Worm (Caenorhabditis elegans) whole organism, late embryonic: ENCODE measurements around the gene spt-5.

ENCODE experiments used
- C38D4.7 ChIP-seq: fragments of 200-800 bp; sonication (Bioruptor generic); optimal IDR thresholded peaks from 2 replicates; lab custom pipeline; 2018; ENCODE audit warnings: mild to moderate bottlenecking, missing genetic modification characterization, moderate library complexity, missing compliant biosample characterization
- ama-1 ChIP-seq: fragments of 150-350 bp; optimal IDR thresholded peaks from 2 replicates; lab custom pipeline; 2014
- ceh-48 ChIP-seq: sonication (generic microtip); optimal IDR thresholded peaks from 2 replicates; lab custom pipeline; 2016; ENCODE audit warnings: missing genetic modification characterization, inconsistent platforms, missing compliant biosample characterization
- ceh-6 ChIP-seq: fragments of 200-800 bp; sonication (Bioruptor generic); optimal IDR thresholded peaks from 2 replicates; lab custom pipeline; 2018; ENCODE audit warnings: mild to moderate bottlenecking, missing genetic modification characterization, missing compliant biosample characterization
- fkh-10 ChIP-seq: fragments of 150-350 bp; optimal IDR thresholded peaks from 2 replicates; lab custom pipeline; 2014; ENCODE audit warnings: missing biosample characterization, missing genetic modification reagents, missing genetic modification characterization
- nhr-11 ChIP-seq: fragments of 150-350 bp; optimal IDR thresholded peaks from 2 replicates; lab custom pipeline; 2014; ENCODE audit warnings: missing biosample characterization, missing genetic modification characterization
- pag-3 ChIP-seq: sonication (generic microtip); optimal IDR thresholded peaks from 2 replicates; lab custom pipeline; 2016; ENCODE audit warnings: missing compliant biosample characterization, missing genetic modification characterization, borderline replicate concordance
- pha-2 ChIP-seq: sonication (generic microtip); optimal IDR thresholded peaks from 2 replicates; lab custom pipeline; 2017; ENCODE audit warnings: mild to moderate bottlenecking, missing genetic modification characterization, missing compliant biosample characterization
- pha-4 ChIP-seq: fragments of 150-350 bp; optimal IDR thresholded peaks from 2 replicates; lab custom pipeline; 2018; ENCODE audit warnings: missing biosample characterization, missing genetic modification reagents, missing genetic modification characterization
- rnt-1 ChIP-seq: sonication (generic microtip); optimal IDR thresholded peaks from 2 replicates; lab custom pipeline; 2016; ENCODE audit warnings: missing genetic modification characterization, missing compliant biosample characterization
- unc-42 ChIP-seq: sonication (generic microtip); optimal IDR thresholded peaks from 2 replicates; lab custom pipeline; 2016; ENCODE audit warnings: missing genotype, missing genetic modification characterization, missing compliant biosample characterization
- unc-55 ChIP-seq: sonication (generic microtip); optimal IDR thresholded peaks from 2 replicates; lab custom pipeline; 2017; ENCODE audit warnings: missing biosample characterization, missing genetic modification reagents, missing genetic modification characterization
- unc-86 ChIP-seq: sonication (generic microtip); optimal IDR thresholded peaks from 2 replicates; lab custom pipeline; 2016; ENCODE audit warnings: missing genetic modification characterization, missing compliant biosample characterization

DNA sequence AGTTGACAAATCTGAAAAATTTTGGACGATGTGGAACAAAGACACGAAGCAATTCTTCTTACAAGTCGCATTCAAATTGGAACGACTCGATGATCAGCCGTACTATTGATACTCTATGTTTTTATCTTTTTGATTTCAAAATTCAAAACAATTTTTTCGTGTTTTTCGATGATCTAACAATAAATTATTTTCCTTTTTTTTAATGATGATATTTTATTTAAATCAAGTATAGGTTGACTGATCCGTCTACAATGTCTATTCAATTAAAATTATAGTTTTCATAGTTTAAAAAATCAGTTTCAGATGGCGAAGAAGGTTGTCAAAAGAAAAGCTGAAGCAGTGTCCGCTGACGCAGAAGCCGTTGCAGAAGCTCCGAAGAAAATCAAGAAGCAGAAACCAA is 33.8 kb downstream of the spt-5 start, which contains the start of gene rbm-34:
- TF ChIP-seq unc-42 (tag; lab: Kevin White, UChicago) = no peak
- no peak for TF ChIP-seq pha-2
- TF ChIP-seq unc-86 (tag; lab: Kevin White, UChicago) = no peak
- TF ChIP-seq unc-55 (GFP tag; lab: Kevin White, UChicago) = no peak
- TF ChIP-seq pag-3 (tag; lab: Kevin White, UChicago) = no peak
- no peak for TF ChIP-seq ceh-48 (tag; lab: Kevin White, UChicago)
- TF ChIP-seq ama-1 (lab: Kevin White, UChicago) = no peak
- TF ChIP-seq fkh-10 (GFP tag; lab: Kevin White, UChicago) = no peak
- TF ChIP-seq pha-4 (tag; lab: Kevin White, UChicago) = no peak
- no peak for TF ChIP-seq rnt-1 (tag; lab: Kevin White, UChicago)
- no peak for TF ChIP-seq nhr-11 (tag; lab: Kevin White, UChicago)
- TF ChIP-seq C38D4.7 (GFP tag; lab: Kevin White, UChicago) = no peak
- no peak for TF ChIP-seq ceh-6
